Worm (Caenorhabditis elegans): ENCODE measurements around the gene F11A5.16.

Gene F11A5.16

DNA sequence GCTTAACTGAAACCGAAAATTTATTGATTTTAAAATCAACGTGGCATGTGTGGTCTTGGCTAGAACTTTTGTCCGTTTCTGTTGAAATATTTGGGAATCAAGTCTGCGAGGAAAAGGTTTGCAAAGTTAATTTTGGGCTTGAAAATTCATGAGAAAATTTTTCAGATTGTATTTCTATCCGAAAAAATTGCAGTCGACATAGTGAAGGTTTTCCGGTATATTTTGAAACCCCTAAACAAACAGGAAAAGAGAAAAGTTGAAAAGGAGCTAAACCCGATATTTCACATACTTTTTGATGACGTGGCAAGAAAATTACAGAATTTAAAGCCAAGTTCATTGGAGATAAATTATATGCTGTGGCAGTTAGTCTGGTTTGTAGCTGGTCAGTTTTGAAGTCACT, 48.9 kb downstream of the F11A5.16 start, which contains the start of gene nhr-127:
TSS of gene nhr-127 (plus strand) at position 301 of the 400 bp plus-strand sequence.
- TF ChIP-seq efl-3 (GFP tag; optimal IDR thresholded peaks at IDR 0.05) = no peak
- no peak for TF ChIP-seq zag-1 (tag; optimal IDR thresholded peaks at IDR 0.05)
- TF ChIP-seq vab-15 (tag; optimal IDR thresholded peaks at IDR 0.05) = no peak
- no peak for TF ChIP-seq swsn-7 (tag; optimal IDR thresholded peaks at IDR 0.05)
- TF ChIP-seq nhr-28 (tag; optimal IDR thresholded peaks at IDR 0.05) = no peak
- no peak for TF ChIP-seq unc-86 (tag; optimal IDR thresholded peaks at IDR 0.05)
- TF ChIP-seq ces-1 (GFP tag; optimal IDR thresholded peaks at IDR 0.05) = no peak
- TF ChIP-seq egl-27 (tag; optimal IDR thresholded peaks at IDR 0.05) = no peak
- TF ChIP-seq nhr-77 (tag; optimal IDR thresholded peaks at IDR 0.05) = no peak
- no peak for TF ChIP-seq unc-30 (tag; optimal IDR thresholded peaks at IDR 0.05)
- TF ChIP-seq mab-9 (GFP tag; IDR thresholded peaks at IDR 0.05) = no peak
- no peak for TF ChIP-seq fkh-4 (tag; optimal IDR thresholded peaks at IDR 0.05; ENCODE audit: borderline replicate concordance)
